Fruit fly (Drosophila melanogaster): ENCODE data around the gene CG6813.

The CG6813 gene

DNA sequence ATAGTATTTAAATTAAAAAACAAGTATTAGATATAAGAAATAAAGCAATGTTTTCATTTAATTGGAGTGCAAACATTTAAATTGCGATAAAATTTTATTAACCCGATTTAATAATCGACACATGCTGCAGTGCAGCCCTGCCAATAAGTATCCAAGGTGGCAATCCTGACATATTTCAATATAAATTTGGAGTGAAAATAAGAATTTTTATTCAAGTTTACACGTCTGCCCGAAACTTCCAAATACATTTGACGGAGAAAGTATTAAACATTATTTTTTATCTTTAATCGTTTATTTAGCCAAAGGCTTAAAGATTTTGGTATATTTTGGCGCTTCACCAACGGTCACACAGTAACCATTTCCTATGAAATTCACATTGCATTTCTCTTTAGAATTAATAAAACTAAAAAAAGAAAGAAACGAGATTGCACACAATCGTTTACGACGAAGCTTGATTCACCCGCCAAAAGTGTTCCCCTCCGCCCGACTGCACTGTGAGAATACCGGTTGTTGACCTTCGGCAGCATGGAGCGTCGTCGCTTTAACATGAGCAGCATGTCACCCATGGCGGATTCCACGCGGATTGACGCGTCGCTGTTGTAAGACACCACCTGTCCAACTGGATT lies 2.1 kb upstream of the CG6813 start, which contains the start of gene CG14712:
CG14712 (plus strand) TSS at position 344 of the 626 bp plus-strand sequence.
- TF ChIP-seq rn (GFP tag; IDR thresholded peaks at IDR 0.05) (no peak), EcR (GFP tag; optimal IDR thresholded peaks at IDR 0.05) (peak; percentile 93), Pif1A (GFP tag; optimal IDR thresholded peaks at IDR 0.05) (no peak)

DNA sequence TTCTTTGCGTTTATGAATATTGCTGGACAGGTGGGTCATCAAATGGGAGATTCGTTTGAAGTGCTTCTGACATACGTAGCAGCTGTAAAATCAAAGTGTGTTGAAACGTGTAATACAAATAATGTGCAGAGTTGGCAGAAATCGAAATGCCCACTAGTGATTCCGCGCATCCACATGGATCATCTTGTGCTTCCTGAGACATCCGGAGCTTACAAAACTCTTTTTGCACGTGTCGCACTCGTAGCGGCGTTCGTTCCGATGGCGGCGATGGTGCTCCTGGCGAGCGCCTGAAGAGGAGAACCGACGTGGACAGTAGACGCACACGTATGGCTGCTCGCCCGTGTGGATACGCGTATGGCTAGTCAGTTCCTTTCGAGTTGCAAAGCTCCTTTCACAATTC lies 894 bp downstream of the CG6813 start, which contains the start of gene Zaf1:
Zaf1 (minus strand) TSS at position 101 of the 400 bp plus-strand sequence.
- TF ChIP-seq CG32121 (GFP tag; IDR thresholded peaks at IDR 0.05): no peak
- no peak for TF ChIP-seq CG12605 (GFP tag; IDR thresholded peaks at IDR 0.05)
- no peak for TF ChIP-seq CG10348 (GFP tag; IDR thresholded peaks at IDR 0.05)
- TF ChIP-seq CG17806 (tag; optimal IDR thresholded peaks at IDR 0.05): no peak
- no peak for TF ChIP-seq CG14655 (GFP tag; optimal IDR thresholded peaks at IDR 0.05)
- TF ChIP-seq CG8301 (tag; optimal IDR thresholded peaks at IDR 0.05): no peak
- TF ChIP-seq Pif1B (GFP tag; optimal IDR thresholded peaks at IDR 0.05): no peak
- no peak for TF ChIP-seq EcR (GFP tag; optimal IDR thresholded peaks at IDR 0.05)
- TF ChIP-seq CG34367 (tag; optimal IDR thresholded peaks at IDR 0.05): no peak
- TF ChIP-seq gl (tag; optimal IDR thresholded peaks at IDR 0.05): no peak
- TF ChIP-seq CG8159 (tag; optimal IDR thresholded peaks at IDR 0.05): no peak
- TF ChIP-seq D1 (tag; optimal IDR thresholded peaks at IDR 0.05): no peak

DNA sequence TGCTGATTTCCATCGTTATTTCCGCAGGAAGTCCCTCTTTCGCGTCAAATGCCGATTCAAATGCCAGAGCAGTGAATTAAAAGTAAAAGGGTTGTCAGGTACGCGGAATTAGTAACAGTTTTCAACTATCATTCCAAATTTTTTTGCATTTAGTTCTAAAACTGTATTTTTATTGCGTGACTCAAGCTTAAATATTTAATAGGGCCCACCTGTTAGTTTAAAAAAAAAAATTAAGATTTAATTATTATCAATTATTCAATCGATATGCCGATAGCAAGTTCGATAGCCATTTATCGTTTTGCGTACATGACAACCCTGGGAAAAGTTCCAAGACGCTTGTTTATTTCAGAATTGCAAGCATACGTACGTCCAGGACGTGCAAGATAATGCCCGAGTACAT lies 3.4 kb downstream of the CG6813 start, which contains the start of gene CG14711:
CG14711 (plus strand) TSS at position 315 of the 400 bp plus-strand sequence.
- peak; percentile 79; the same call in 2 of the 3 replicates for TF ChIP-seq CG4496 (GFP tag; IDR thresholded peaks at IDR 0.05)
- peak; percentile 77 for TF ChIP-seq Ets98B (GFP tag; IDR thresholded peaks at IDR 0.05)
- TF ChIP-seq Snoo (tag; optimal IDR thresholded peaks at IDR 0.05): peak; percentile 70
- no peak for TF ChIP-seq D1 (tag; optimal IDR thresholded peaks at IDR 0.05)
- TF ChIP-seq CG34367 (tag; optimal IDR thresholded peaks at IDR 0.05): peak; percentile 61
- no peak for TF ChIP-seq Pif1A (GFP tag; optimal IDR thresholded peaks at IDR 0.05)
- no peak for TF ChIP-seq CG8301 (tag; optimal IDR thresholded peaks at IDR 0.05)
- peak; percentile 70 for TF ChIP-seq CG17806 (tag; optimal IDR thresholded peaks at IDR 0.05)
- no peak for TF ChIP-seq CG12605 (GFP tag; IDR thresholded peaks at IDR 0.05)
- no peak for TF ChIP-seq Pif1B (GFP tag; optimal IDR thresholded peaks at IDR 0.05)
- no peak for TF ChIP-seq CG8159 (tag; optimal IDR thresholded peaks at IDR 0.05)
- TF ChIP-seq gl (tag; optimal IDR thresholded peaks at IDR 0.05): peak; percentile 31
- no peak for TF ChIP-seq fd96Ca (GFP tag; IDR thresholded peaks at IDR 0.05)
- TF ChIP-seq EcR (GFP tag; optimal IDR thresholded peaks at IDR 0.05): no peak
- TF ChIP-seq CG13204 (GFP tag; optimal IDR thresholded peaks at IDR 0.05): no peak
- TF ChIP-seq CG14655 (GFP tag; optimal IDR thresholded peaks at IDR 0.05): no peak
- TF ChIP-seq CG10348 (GFP tag; IDR thresholded peaks at IDR 0.05): no peak
- TF ChIP-seq CG15710 (tag; optimal IDR thresholded peaks at IDR 0.05): peak; percentile 75
- peak; percentile 36 for TF ChIP-seq rn (GFP tag; IDR thresholded peaks at IDR 0.05)
- peak; percentile 58 for TF ChIP-seq CG9948 (tag; optimal IDR thresholded peaks at IDR 0.05)
- peak; percentile 78 for TF ChIP-seq CG32121 (GFP tag; IDR thresholded peaks at IDR 0.05)

DNA sequence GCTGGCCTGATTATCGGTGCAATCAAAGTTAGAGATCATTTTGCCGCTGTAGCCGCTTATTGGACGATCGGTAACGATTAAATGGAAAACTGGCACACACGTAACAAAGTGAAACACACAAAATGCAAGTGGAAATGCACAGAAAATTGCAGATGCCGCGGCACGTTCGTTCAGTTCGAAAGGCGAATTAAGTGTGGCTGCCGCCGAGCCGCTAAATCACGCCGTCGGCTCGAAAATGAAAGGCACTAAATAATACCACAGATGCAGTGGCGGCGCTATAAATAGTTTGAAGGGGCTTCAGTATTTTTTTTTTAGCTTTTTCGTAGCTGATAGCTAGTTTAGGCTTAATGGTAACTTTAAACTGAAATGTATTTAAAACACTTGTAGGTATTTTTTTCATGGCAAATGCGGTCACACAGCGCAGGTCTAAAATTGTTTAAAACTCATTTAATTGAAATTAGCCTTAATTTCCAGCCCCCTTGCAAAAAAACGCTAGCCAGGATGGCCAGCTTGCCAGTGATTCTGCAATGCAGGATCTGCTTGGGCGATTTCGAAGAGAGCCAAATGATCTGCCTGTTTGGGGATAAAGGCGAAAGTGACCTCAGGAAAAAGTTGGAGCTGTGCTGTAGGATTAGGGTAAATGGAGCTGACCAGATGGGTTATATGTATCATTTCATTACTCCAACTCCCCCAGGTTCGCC lies 6.6 kb downstream of the CG6813 start, which contains the start of the genes Jupiter and CG14710:
Jupiter (minus strand) TSS at position 198 of the 701 bp plus-strand sequence.
CG14710 (plus strand) TSS at position 382 of the 701 bp plus-strand sequence.
- TF ChIP-seq CG14655 (GFP tag; optimal IDR thresholded peaks at IDR 0.05): no peak
- TF ChIP-seq CG8301 (tag; optimal IDR thresholded peaks at IDR 0.05): no peak
- no peak for TF ChIP-seq CG9948 (tag; optimal IDR thresholded peaks at IDR 0.05)
- TF ChIP-seq Ets98B (GFP tag; IDR thresholded peaks at IDR 0.05): peak; percentile 61; the same call in 1 of the 2 replicates
- TF ChIP-seq CG17806 (tag; optimal IDR thresholded peaks at IDR 0.05): peak; percentile 39
- TF ChIP-seq D1 (tag; optimal IDR thresholded peaks at IDR 0.05): no peak
- no peak for TF ChIP-seq CG13204 (GFP tag; optimal IDR thresholded peaks at IDR 0.05)
- TF ChIP-seq rn (GFP tag; IDR thresholded peaks at IDR 0.05): peak; percentile 44; the same call in 1 of the 2 replicates
- peak; percentile 51; the same call in 2 of the 3 replicates for TF ChIP-seq fd96Ca (GFP tag; IDR thresholded peaks at IDR 0.05)
- peak; percentile 31 for TF ChIP-seq gl (tag; optimal IDR thresholded peaks at IDR 0.05)
- TF ChIP-seq Pif1A (GFP tag; optimal IDR thresholded peaks at IDR 0.05): no peak
- TF ChIP-seq Snoo (tag; optimal IDR thresholded peaks at IDR 0.05): peak; percentile 37
- peak; percentile 58 for TF ChIP-seq CG4496 (GFP tag; IDR thresholded peaks at IDR 0.05)
- TF ChIP-seq CG34367 (tag; optimal IDR thresholded peaks at IDR 0.05): no peak
- TF ChIP-seq CG10348 (GFP tag; IDR thresholded peaks at IDR 0.05): no peak
- TF ChIP-seq CG32121 (GFP tag; IDR thresholded peaks at IDR 0.05): peak; percentile 57; the same call in 1 of the 2 replicates
- TF ChIP-seq CG12605 (GFP tag; IDR thresholded peaks at IDR 0.05): no peak
- no peak for TF ChIP-seq Pif1B (GFP tag; optimal IDR thresholded peaks at IDR 0.05)
- TF ChIP-seq CG8159 (tag; optimal IDR thresholded peaks at IDR 0.05): peak; percentile 41
- peak; percentile 35 for TF ChIP-seq CG15710 (tag; optimal IDR thresholded peaks at IDR 0.05)
- TF ChIP-seq EcR (GFP tag; optimal IDR thresholded peaks at IDR 0.05): peak; percentile 42

DNA sequence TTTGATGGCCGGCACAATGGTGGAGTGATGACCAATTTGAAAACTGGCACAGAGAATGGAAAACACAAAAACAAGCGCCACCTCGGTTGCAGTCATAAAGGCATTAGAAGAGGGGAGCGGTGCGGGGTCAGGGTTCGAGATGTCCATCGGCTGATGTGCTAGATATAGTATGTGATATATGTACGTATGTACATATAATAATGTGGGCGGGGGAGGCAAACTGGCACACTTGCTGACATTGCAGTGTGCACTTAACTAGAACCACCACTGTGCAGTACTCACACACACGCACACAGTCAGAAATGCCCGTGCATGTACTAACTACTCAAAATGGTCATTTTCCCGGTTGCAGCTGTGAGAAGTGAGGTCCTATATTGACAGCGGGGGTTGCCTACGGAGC lies 7.6 kb downstream of the CG6813 start:
- TF ChIP-seq CG32121 (GFP tag; IDR thresholded peaks at IDR 0.05) (0 out of 2 replicates have a peak, but pooled peaks have one; percentile 22), D1 (tag; optimal IDR thresholded peaks at IDR 0.05) (no peak), CG4496 (GFP tag; IDR thresholded peaks at IDR 0.05) (0 out of 3 replicates have a peak, but pooled peaks have one; percentile 14), Snoo (tag; optimal IDR thresholded peaks at IDR 0.05) (no peak), CG14655 (GFP tag; optimal IDR thresholded peaks at IDR 0.05) (no peak)

Measured in whole organism, pupa.